Fruit fly (Drosophila melanogaster) whole organism, wandering third instar larva: Measurements from ENCODE around the gene CG34451.

Source experiments
- Abd-B ChIP-seq: fragments of >200 bp; optimal IDR thresholded peaks from 2 replicates; lab custom pipeline; 2017; ENCODE audit warnings: missing biosample characterization, missing genetic modification characterization
- CrebA ChIP-seq: fragments of 200-800 bp; sonication (Bioruptor generic); optimal IDR thresholded peaks from 2 replicates; lab custom pipeline; 2016; ENCODE audit warnings: missing biosample characterization, mild to moderate bottlenecking, missing genetic modification characterization, borderline replicate concordance
- Dfd ChIP-seq: fragments of >200 bp; optimal IDR thresholded peaks from 2 replicates; lab custom pipeline; 2017; ENCODE audit warnings: missing biosample characterization, missing genetic modification characterization
- Hnf4 ChIP-seq: fragments of 200-800 bp; sonication (Bioruptor generic); optimal IDR thresholded peaks from 2 replicates; lab custom pipeline; 2016; ENCODE audit warnings: missing biosample characterization, mild to moderate bottlenecking, missing genetic modification characterization
- Hr78 ChIP-seq: fragments of >200 bp; optimal IDR thresholded peaks from 2 replicates; lab custom pipeline; 2017; ENCODE audit warnings: missing biosample characterization, missing genetic modification characterization
- OdsH ChIP-seq: fragments of 200-800 bp; sonication (Bioruptor generic); optimal IDR thresholded peaks from 2 replicates; lab custom pipeline; 2016; ENCODE audit warnings: missing biosample characterization, mild to moderate bottlenecking, missing genetic modification characterization
- h ChIP-seq: fragments of 200-800 bp; sonication (Bioruptor generic); optimal IDR thresholded peaks from 3 replicates; lab custom pipeline; 2016; ENCODE audit warnings: missing biosample characterization, mild to moderate bottlenecking, missing genetic modification characterization
- lola ChIP-seq: fragments of >200 bp; optimal IDR thresholded peaks from 2 replicates; lab custom pipeline; 2017; ENCODE audit warnings: missing biosample characterization, missing genetic modification characterization
- usp ChIP-seq: fragments of >200 bp; optimal IDR thresholded peaks from 2 replicates; lab custom pipeline; 2017; ENCODE audit warnings: missing biosample characterization, missing genetic modification characterization

DNA sequence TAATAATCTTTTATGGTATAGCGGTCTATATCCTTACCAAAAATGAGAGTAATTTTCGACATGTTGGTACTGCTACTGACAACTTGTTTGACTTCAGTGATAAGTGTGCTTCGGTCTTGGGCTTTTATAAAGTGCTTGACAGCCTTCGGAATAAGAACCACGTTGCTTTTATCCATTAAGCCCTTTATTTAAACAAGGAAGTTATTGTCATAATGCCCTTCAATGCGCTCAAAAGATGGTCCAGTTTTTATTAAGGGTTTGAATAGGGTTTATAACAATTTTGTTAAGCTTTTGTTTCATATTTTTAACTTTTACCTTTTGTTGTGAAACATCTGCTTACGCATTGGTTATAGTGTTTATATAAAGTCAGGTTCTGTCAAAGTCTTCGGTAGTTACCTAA lies 39.7 kb downstream of the CG34451 start, which contains the start of the genes Eig71Ec and Eig71Ed:
- TF ChIP-seq Dfd (no peak), Abd-B (no peak), Hr78 (GFP tag; lab: Kevin White, UChicago) (no peak), lola (GFP tag; lab: Kevin White, UChicago) (no peak), OdsH (GFP tag; lab: Kevin White, UChicago) (no peak), Hnf4 (no peak), usp (GFP tag; lab: Kevin White, UChicago) (no peak), CrebA (GFP tag; lab: Kevin White, UChicago) (no peak), h (no peak)
